Fruit fly (Drosophila melanogaster) whole organism, embryonic: ENCODE results near the gene cl.

Experiments
- Aef1 ChIP-seq: fragments of 200-800 bp; sonication (Bioruptor generic); IDR thresholded peaks from 3 replicates; pipeline ENCODE4 v1.3.6; 2022; ENCODE audit warnings: missing biosample characterization, missing genetic modification characterization
- Asciz ChIP-seq: fragments of 200-800 bp; sonication (Bioruptor generic); optimal IDR thresholded peaks from 2 replicates; lab custom pipeline; 2017; ENCODE audit warnings: missing biosample characterization, mild to moderate bottlenecking, missing genetic modification characterization, missing genetic modification reagents
- BtbVII ChIP-seq: fragments of 200-800 bp; sonication (Bioruptor generic); optimal IDR thresholded peaks from 3 replicates; lab custom pipeline; 2017; ENCODE audit warnings: missing biosample characterization, mild to moderate bottlenecking, missing genetic modification characterization
- CG10543 ChIP-seq: fragments of 200-800 bp; sonication (Bioruptor generic); optimal IDR thresholded peaks from 3 replicates; lab custom pipeline; 2017; ENCODE audit warnings: missing biosample characterization, mild to moderate bottlenecking, missing genetic modification characterization, moderate library complexity
- CG12071 ChIP-seq: fragments of 200-800 bp; sonication (Bioruptor generic); optimal IDR thresholded peaks from 3 replicates; lab custom pipeline; 2018; ENCODE audit warnings: missing biosample characterization, mild to moderate bottlenecking, missing genetic modification characterization
- CG12104 ChIP-seq: fragments of 200-800 bp; sonication (Bioruptor generic); optimal IDR thresholded peaks from 3 replicates; lab custom pipeline; 2016; ENCODE audit warnings: missing biosample characterization, missing genetic modification characterization
- CG12236 ChIP-seq: fragments of 200-800 bp; sonication (Bioruptor generic); optimal IDR thresholded peaks from 2 replicates; lab custom pipeline; 2016; ENCODE audit warnings: missing biosample characterization, missing genetic modification characterization
- CG15073 ChIP-seq: fragments of 200-800 bp; sonication (Bioruptor generic); optimal IDR thresholded peaks from 2 replicates; lab custom pipeline; 2016; ENCODE audit warnings: missing biosample characterization, missing genetic modification characterization
- CG17829 ChIP-seq: fragments of 200-800 bp; optimal IDR thresholded peaks from 2 replicates; lab custom pipeline; 2019; ENCODE audit warnings: missing biosample characterization, mild to moderate bottlenecking, missing genetic modification characterization, moderate library complexity
- CG1832 ChIP-seq: fragments of 200-800 bp; sonication (Bioruptor generic); optimal IDR thresholded peaks from 2 replicates; lab custom pipeline; 2017; ENCODE audit warnings: missing biosample characterization, mild to moderate bottlenecking, missing genetic modification characterization, inconsistent platforms
- CG2678 ChIP-seq: fragments of 200-800 bp; sonication (Bioruptor generic); optimal IDR thresholded peaks from 3 replicates; lab custom pipeline; 2019; ENCODE audit warnings: missing biosample characterization, mild to moderate bottlenecking, missing genetic modification characterization, moderate library complexity
- CG3163 ChIP-seq: fragments of 200-800 bp; sonication (Bioruptor generic); optimal IDR thresholded peaks from 3 replicates; lab custom pipeline; 2016; ENCODE audit warnings: missing biosample characterization, missing genetic modification characterization
- CG4707 ChIP-seq: fragments of 200-800 bp; sonication (Bioruptor generic); optimal IDR thresholded peaks from 2 replicates; lab custom pipeline; 2018; ENCODE audit warnings: missing biosample characterization, mild to moderate bottlenecking, missing genetic modification characterization, moderate library complexity
- CG7357 ChIP-seq: fragments of 200-800 bp; sonication (Bioruptor generic); IDR thresholded peaks from 3 replicates; pipeline ENCODE4 v1.3.6; 2022; ENCODE audit warnings: missing biosample characterization, missing genetic modification characterization
- CG8290 ChIP-seq, 3 experiments: fragments of 200-800 bp; sonication (Bioruptor generic); optimal IDR thresholded peaks; 2 replicates each; lab custom pipeline; 2016 to 2019; ENCODE audit warnings: missing biosample characterization in 3 of 3, missing genetic modification characterization in 3 of 3, mild to moderate bottlenecking in 2 of 3, moderate library complexity in 1 of 3
- CG9215 ChIP-seq: fragments of 200-800 bp; sonication (Bioruptor generic); IDR thresholded peaks from 2 replicates; pipeline ENCODE4 v1.3.6; 2022; ENCODE audit warnings: missing biosample characterization, missing genetic modification characterization
- CG9817 ChIP-seq: fragments of 200-800 bp; sonication (Bioruptor generic); optimal IDR thresholded peaks from 2 replicates; lab custom pipeline; 2018; ENCODE audit warnings: missing biosample characterization, mild to moderate bottlenecking, missing genetic modification characterization, moderate library complexity
- Camta ChIP-seq: fragments of 200-800 bp; sonication (Bioruptor generic); optimal IDR thresholded peaks from 2 replicates; lab custom pipeline; 2016; ENCODE audit warnings: missing biosample characterization, missing genetic modification characterization
- Chrac-16 ChIP-seq: fragments of 200-800 bp; sonication (Bioruptor generic); optimal IDR thresholded peaks from 3 replicates; lab custom pipeline; 2016; ENCODE audit warnings: missing biosample characterization, missing genetic modification characterization
- Dip2 ChIP-seq: fragments of 200-800 bp; sonication (Bioruptor generic); IDR thresholded peaks from 2 replicates; pipeline ENCODE4 v1.3.6; 2022; ENCODE audit warnings: missing biosample characterization, missing genetic modification characterization
- Ets97D ChIP-seq: fragments of 200-800 bp; sonication (Bioruptor generic); optimal IDR thresholded peaks from 3 replicates; lab custom pipeline; 2016; ENCODE audit warnings: missing biosample characterization, missing genetic modification characterization
- H15 ChIP-seq: fragments of 200-800 bp; sonication (Bioruptor generic); IDR thresholded peaks from 3 replicates; pipeline ENCODE4 v1.3.6; 2022; ENCODE audit warnings: missing biosample characterization, missing genetic modification characterization
- HLH54F ChIP-seq: fragments of 200-800 bp; sonication (Bioruptor generic); optimal IDR thresholded peaks from 3 replicates; lab custom pipeline; 2016; ENCODE audit warnings: missing biosample characterization, missing genetic modification characterization
- HmgD ChIP-seq: fragments of 200-800 bp; sonication (Bioruptor generic); optimal IDR thresholded peaks from 3 replicates; lab custom pipeline; 2016; ENCODE audit warnings: missing biosample characterization, missing genetic modification characterization
- Hr3 ChIP-seq: fragments of 200-800 bp; sonication (Bioruptor generic); optimal IDR thresholded peaks from 3 replicates; lab custom pipeline; 2016; ENCODE audit warnings: missing biosample characterization, missing genetic modification characterization
- Myb ChIP-seq: fragments of 200-800 bp; sonication (Bioruptor generic); optimal IDR thresholded peaks from 2 replicates; lab custom pipeline; 2016; ENCODE audit warnings: missing biosample characterization, missing genetic modification characterization
- PHDP ChIP-seq: fragments of 200-800 bp; sonication (Bioruptor generic); optimal IDR thresholded peaks from 3 replicates; lab custom pipeline; 2018; ENCODE audit warnings: missing biosample characterization, mild to moderate bottlenecking, missing genetic modification characterization, moderate library complexity
- Stat92E ChIP-seq, 3 experiments: fragments of >200 bp in 2 of 3; fragments of 200-800 bp in 1 of 3; sonication (Bioruptor generic) in 1 of 3; optimal IDR thresholded peaks; 2 replicates each; lab custom pipeline; 2017 to 2019; ENCODE audit warnings: missing biosample characterization in 3 of 3, missing genetic modification characterization in 3 of 3, mild to moderate bottlenecking in 1 of 3, moderate library complexity in 1 of 3
- Vsx1 ChIP-seq: fragments of 200-800 bp; sonication (Bioruptor generic); optimal IDR thresholded peaks from 2 replicates; lab custom pipeline; 2017; ENCODE audit warnings: missing biosample characterization, mild to moderate bottlenecking, missing genetic modification characterization, missing genetic modification reagents
- ara ChIP-seq: fragments of 200-800 bp; sonication (Bioruptor generic); IDR thresholded peaks from 2 replicates; pipeline ENCODE4 v1.3.6; 2022; ENCODE audit warnings: missing biosample characterization, missing genetic modification characterization
- cas ChIP-seq: fragments of 200-800 bp; sonication (Bioruptor generic); IDR thresholded peaks from 2 replicates; pipeline ENCODE4 v1.3.6; 2022; ENCODE audit warnings: missing biosample characterization, missing genetic modification characterization
- crp ChIP-seq, 2 experiments: fragments of 200-800 bp; sonication (Bioruptor generic); optimal IDR thresholded peaks; 2 replicates in 1 of 2; 3 replicates in 1 of 2; lab custom pipeline; 2017; ENCODE audit warnings: missing biosample characterization in 2 of 2, missing genetic modification characterization in 2 of 2, mild to moderate bottlenecking in 1 of 2, moderate library complexity in 1 of 2
- da ChIP-seq: fragments of 200-800 bp; sonication (Bioruptor generic); optimal IDR thresholded peaks from 2 replicates; lab custom pipeline; 2016; ENCODE audit warnings: missing biosample characterization, missing genetic modification characterization
- dmrt11E ChIP-seq: fragments of 200-800 bp; sonication (Bioruptor generic); optimal IDR thresholded peaks from 3 replicates; lab custom pipeline; 2018; ENCODE audit warnings: missing biosample characterization, mild to moderate bottlenecking, missing genetic modification characterization, moderate library complexity
- fd3F ChIP-seq: fragments of 200-800 bp; sonication (Bioruptor generic); optimal IDR thresholded peaks from 2 replicates; lab custom pipeline; 2018; ENCODE audit warnings: missing biosample characterization, mild to moderate bottlenecking, missing genetic modification characterization, moderate library complexity
- hbn ChIP-seq: fragments of 200-800 bp; sonication (Bioruptor generic); IDR thresholded peaks from 2 replicates; pipeline ENCODE4 v1.3.6; 2022; ENCODE audit warnings: missing biosample characterization, missing genetic modification characterization; ENCODE audit not compliant: partially characterized antibody
- hkb ChIP-seq, 2 experiments: fragments of 200-800 bp in 1 of 2; fragments of >200 bp in 1 of 2; sonication (Bioruptor generic) in 1 of 2; IDR thresholded peaks in 1 of 2; optimal IDR thresholded peaks in 1 of 2; 2 replicates each; pipeline versions ENCODE4 v1.3.6 to Lab custom; 2017 to 2022; ENCODE audit warnings: missing biosample characterization in 1 of 2, missing genetic modification characterization in 1 of 2
- mld ChIP-seq: fragments of 200-800 bp; sonication (Bioruptor generic); IDR thresholded peaks from 3 replicates; pipeline ENCODE4 v1.3.6; 2022; ENCODE audit warnings: missing biosample characterization, missing genetic modification characterization; ENCODE audit not compliant: partially characterized antibody
- nerfin-1 ChIP-seq: fragments of 200-800 bp; sonication (Bioruptor generic); optimal IDR thresholded peaks from 3 replicates; lab custom pipeline; 2019; ENCODE audit warnings: missing biosample characterization, mild to moderate bottlenecking, missing genetic modification characterization, moderate library complexity
- pho ChIP-seq: fragments of 200-800 bp; sonication (Bioruptor generic); optimal IDR thresholded peaks from 2 replicates; lab custom pipeline; 2016; ENCODE audit warnings: missing biosample characterization, missing genetic modification characterization
- pros ChIP-seq: fragments of 200-800 bp; sonication (Bioruptor generic); optimal IDR thresholded peaks from 3 replicates; lab custom pipeline; 2019; ENCODE audit warnings: missing biosample characterization, mild to moderate bottlenecking, missing genetic modification characterization, moderate library complexity
- row ChIP-seq: fragments of 200-800 bp; sonication (Bioruptor generic); IDR thresholded peaks from 3 replicates; pipeline ENCODE4 v1.3.6; 2022; ENCODE audit warnings: missing biosample characterization, missing genetic modification characterization
- sisA ChIP-seq: fragments of 200-800 bp; sonication (Bioruptor generic); IDR thresholded peaks from 2 replicates; pipeline ENCODE4 v1.3.6; 2022; ENCODE audit warnings: missing biosample characterization, missing genetic modification characterization
- so ChIP-seq: fragments of 200-800 bp; sonication (Bioruptor generic); IDR thresholded peaks from 3 replicates; pipeline ENCODE4 v1.3.6; 2022; ENCODE audit warnings: missing biosample characterization, missing genetic modification characterization
- stwl ChIP-seq: fragments of 200-800 bp; sonication (Bioruptor generic); optimal IDR thresholded peaks from 3 replicates; lab custom pipeline; 2018; ENCODE audit warnings: missing biosample characterization, mild to moderate bottlenecking, missing genetic modification characterization, moderate library complexity
- tap ChIP-seq: fragments of 200-800 bp; optimal IDR thresholded peaks from 3 replicates; lab custom pipeline; 2019; ENCODE audit warnings: missing biosample characterization, mild to moderate bottlenecking, missing genetic modification characterization, moderate library complexity
- tin ChIP-seq: fragments of 200-800 bp; sonication (Bioruptor generic); optimal IDR thresholded peaks from 3 replicates; lab custom pipeline; 2016; ENCODE audit warnings: missing biosample characterization, missing genetic modification characterization
- vfl ChIP-seq: fragments of 200-800 bp; sonication (Bioruptor generic); optimal IDR thresholded peaks from 2 replicates; lab custom pipeline; 2016; ENCODE audit warnings: missing biosample characterization, missing genetic modification characterization
- zfh2 ChIP-seq: fragments of 200-800 bp; sonication (Bioruptor generic); optimal IDR thresholded peaks from 2 replicates; lab custom pipeline; 2016; ENCODE audit warnings: missing biosample characterization, missing genetic modification characterization

The cl gene

DNA sequence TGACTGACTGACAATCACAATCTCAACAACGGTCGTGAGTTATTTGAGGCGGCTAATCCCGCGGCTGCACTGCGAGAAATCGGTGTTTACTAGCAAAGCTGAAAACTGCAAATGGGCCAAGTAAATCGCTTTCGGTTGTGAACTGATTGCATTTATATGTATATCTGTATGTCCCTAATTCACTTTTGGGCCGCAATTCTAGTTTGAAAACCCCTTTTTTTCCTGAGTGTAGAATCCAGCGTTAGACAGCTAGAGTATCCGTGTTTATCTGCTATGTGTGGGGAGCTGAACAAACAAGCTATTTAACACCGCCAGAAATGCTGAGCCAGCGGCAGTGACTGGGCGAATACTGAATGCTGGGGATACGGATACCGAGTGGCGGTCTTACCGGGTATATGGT, 43.2 kb upstream of the cl start:
- TF ChIP-seq HLH54F (GFP tag; lab: Kevin White, UChicago) (peak; percentile 71), Asciz (GFP tag; lab: Kevin White, UChicago) (no peak), tap (tag; lab: Kevin White, UChicago) (peak; percentile 62), CG10543 (GFP tag; lab: Kevin White, UChicago) (peak; percentile 36), CG17829 (tag; lab: Kevin White, UChicago) (peak; percentile 83), pho (GFP tag; lab: Kevin White, UChicago) (peak; percentile 0), CG12071 (GFP tag; lab: Kevin White, UChicago) (peak; percentile 56), Hr3 (peak; percentile 87), zfh2 (peak; percentile 68), CG2678 (peak; percentile 74), BtbVII (peak; percentile 28), CG8290 (GFP tag; optimal IDR thresholded peaks at IDR 0.05; lab: Kevin White, UChicago) (peak; percentile 87), CG8290 (tag; optimal IDR thresholded peaks at IDR 0.05; lab: Kevin White, UChicago) (peak in 1 of 2 experiments; percentile 55), Ets97D (GFP tag; lab: Kevin White, UChicago) (peak; percentile 22), dmrt11E (tag; lab: Kevin White, UChicago) (peak; percentile 92), ara (GFP tag; lab: Robert Waterston, UW) (peak; percentile 93), PHDP (peak; percentile 82), Myb (GFP tag; lab: Kevin White, UChicago) (peak; percentile 73), hbn (no peak), tin (GFP tag; lab: Kevin White, UChicago) (peak; percentile 89), vfl (GFP tag; lab: Kevin White, UChicago) (peak; percentile 68), hkb (optimal IDR thresholded peaks at IDR 0.05; lab: Kevin White, UChicago) (no peak), hkb (GFP tag; IDR thresholded peaks at IDR 0.05; lab: Robert Waterston, UW) (peak; percentile 81), crp (GFP tag; optimal IDR thresholded peaks at IDR 0.05; lab: Kevin White, UChicago) (peak in 1 of 2 experiments; percentile 6), CG3163 (GFP tag; lab: Kevin White, UChicago) (peak; percentile 67), CG1832 (GFP tag; lab: Kevin White, UChicago) (no peak), cas (GFP tag; lab: Robert Waterston, UW) (peak; percentile 48; the same call in 1 of the 2 replicates), CG12104 (GFP tag; lab: Kevin White, UChicago) (peak; percentile 65), CG9215 (GFP tag; lab: Robert Waterston, UW) (peak; percentile 66), Aef1 (GFP tag; lab: Robert Waterston, UW) (peak; percentile 75), row (GFP tag; lab: Robert Waterston, UW) (peak; percentile 91), stwl (tag; lab: Kevin White, UChicago) (peak; percentile 21), CG4707 (GFP tag; lab: Kevin White, UChicago) (peak; percentile 66), mld (GFP tag; lab: Robert Waterston, UW) (no peak), pros (GFP tag; lab: Kevin White, UChicago) (no peak), so (GFP tag; lab: Robert Waterston, UW) (peak; percentile 84), CG12236 (GFP tag; lab: Kevin White, UChicago) (peak; percentile 71), sisA (GFP tag; lab: Robert Waterston, UW) (peak; percentile 88), CG9817 (tag; lab: Kevin White, UChicago) (peak; percentile 63), Camta (GFP tag; lab: Kevin White, UChicago) (peak; percentile 92), H15 (GFP tag; lab: Robert Waterston, UW) (peak; percentile 82; the same call in 2 of the 3 replicates), CG7357 (peak; percentile 71; the same call in 2 of the 3 replicates), Stat92E (GFP tag; optimal IDR thresholded peaks at IDR 0.05; lab: Kevin White, UChicago) (peak in 1 of 3 experiments; percentile 12), CG15073 (peak; percentile 57), nerfin-1 (peak; percentile 57), Vsx1 (GFP tag; lab: Kevin White, UChicago) (peak; percentile 88), fd3F (peak; percentile 35), HmgD (GFP tag; lab: Kevin White, UChicago) (peak; percentile 77), Dip2 (GFP tag; lab: Robert Waterston, UW) (no peak), Chrac-16 (peak; percentile 90), da (GFP tag; lab: Kevin White, UChicago) (peak; percentile 47)
